Worm (Caenorhabditis elegans): ENCODE data around the gene ZC53.2.
A peak's percentile ranks its signal among the peaks of the same experiment; 100 is the strongest.

The ZC53.2 gene

DNA sequence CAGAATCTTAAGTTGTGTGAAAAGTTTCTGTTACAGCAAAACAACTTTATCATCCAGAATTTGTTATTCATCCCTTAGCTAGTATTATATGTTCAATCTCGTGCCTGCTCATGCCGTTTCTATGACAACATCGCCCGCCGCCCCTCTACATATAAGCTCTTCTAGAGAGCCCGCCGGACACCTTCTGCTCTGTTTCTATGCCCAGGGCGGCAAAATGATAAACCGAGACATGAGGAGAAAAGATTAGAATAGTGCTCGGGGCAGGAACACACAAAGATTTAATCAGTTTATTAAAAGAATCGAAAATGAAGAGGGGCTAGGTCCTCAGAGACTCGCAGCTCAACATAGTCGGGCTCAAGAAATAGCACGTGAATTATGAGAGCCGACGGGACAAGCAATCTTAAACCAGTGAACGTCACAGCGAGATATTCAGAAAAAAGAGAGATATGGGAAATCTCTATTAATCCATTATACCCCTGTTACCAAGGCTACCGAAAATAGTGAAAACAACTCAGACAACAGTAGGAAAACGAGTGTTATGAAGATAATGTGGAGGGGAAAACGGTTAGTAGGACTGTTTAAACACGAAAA lies 35.5 kb downstream of the ZC53.2 start (continued):
- peak; percentile 15 for TF ChIP-seq hlh-30 (tag; optimal IDR thresholded peaks at IDR 0.05; ENCODE audit: insufficient read depth)
- TF ChIP-seq zip-2 (tag; optimal IDR thresholded peaks at IDR 0.05), result peak; percentile 65
- no peak for TF ChIP-seq D1046.2 (GFP tag; IDR thresholded peaks at IDR 0.05)
- peak; percentile 94 for TF ChIP-seq duxl-1 (tag; optimal IDR thresholded peaks at IDR 0.05; ENCODE audit: poor library complexity)
- TF ChIP-seq lin-1 (GFP tag; IDR thresholded peaks at IDR 0.05), result no peak
- no peak for TF ChIP-seq fos-1 (tag; optimal IDR thresholded peaks at IDR 0.05)
- no peak for TF ChIP-seq ctbp-1 (GFP tag; IDR thresholded peaks at IDR 0.05)
- TF ChIP-seq mxl-3 (GFP tag; optimal IDR thresholded peaks at IDR 0.05), result peak; percentile 45
- TF ChIP-seq tag-97 (GFP tag; IDR thresholded peaks at IDR 0.05), result no peak
- no peak for TF ChIP-seq F26F4.8 (GFP tag; conservative IDR thresholded peaks at IDR 0.05)
- peak; percentile 67 for TF ChIP-seq dmd-6 (GFP tag; IDR thresholded peaks at IDR 0.05)
- TF ChIP-seq dpl-1 (GFP tag; optimal IDR thresholded peaks at IDR 0.05), result no peak
- peak; percentile 26 for TF ChIP-seq nhr-48 (tag; optimal IDR thresholded peaks at IDR 0.05)
- TF ChIP-seq pqm-1 (tag; optimal IDR thresholded peaks at IDR 0.05), result no peak
- no peak for TF ChIP-seq nhr-25 (tag; optimal IDR thresholded peaks at IDR 0.05; ENCODE audit: borderline replicate concordance, insufficient read depth)
- TF ChIP-seq T20F7.1 (GFP tag; optimal IDR thresholded peaks at IDR 0.05), result peak; percentile 58
- TF ChIP-seq nhr-42 (GFP tag; IDR thresholded peaks at IDR 0.05), result no peak; the same call in 1 of the 2 replicates
- TF ChIP-seq madf-5 (GFP tag; IDR thresholded peaks at IDR 0.05), result no peak
- no peak for TF ChIP-seq nhr-10 (tag; optimal IDR thresholded peaks at IDR 0.05)
- TF ChIP-seq unc-62 (GFP tag; optimal IDR thresholded peaks at IDR 0.05 in 1 of 2), result peak in 1 of 2 experiments; percentile 12
- TF ChIP-seq unc-62 (tag; optimal IDR thresholded peaks at IDR 0.05), result no peak
- peak; percentile 84 for TF ChIP-seq rbr-2 (tag; optimal IDR thresholded peaks at IDR 0.05)
- TF ChIP-seq snpc-1.2 (GFP tag; IDR thresholded peaks at IDR 0.05), result peak; percentile 40; the same call in 1 of the 2 replicates
- TF ChIP-seq ceh-44 (GFP tag; IDR thresholded peaks at IDR 0.05), result no peak
- peak; percentile 81 for TF ChIP-seq mep-1 (tag; optimal IDR thresholded peaks at IDR 0.05)

- TF ChIP-seq hmg-1.1 (GFP tag; IDR thresholded peaks at IDR 0.05) (peak; percentile 91), hlh-30 (tag; optimal IDR thresholded peaks at IDR 0.05; ENCODE audit: insufficient read depth) (peak; percentile 54), zip-11 (GFP tag; IDR thresholded peaks at IDR 0.05) (no peak), ztf-7 (tag; optimal IDR thresholded peaks at IDR 0.05) (peak; percentile 42), spr-1 (tag; optimal IDR thresholded peaks at IDR 0.05) (peak; percentile 64), nhr-42 (GFP tag; IDR thresholded peaks at IDR 0.05) (no peak), nhr-77 (tag; optimal IDR thresholded peaks at IDR 0.05) (peak; percentile 25), ceh-44 (GFP tag; IDR thresholded peaks at IDR 0.05) (0 out of 2 replicates have a peak, but pooled peaks have one; percentile 31), F37D6.2 (tag; optimal IDR thresholded peaks at IDR 0.05) (peak; percentile 44), zfp-3 (GFP tag; conservative IDR thresholded peaks at IDR 0.05) (peak; percentile 65; the same call in 1 of the 2 replicates), rbr-2 (tag; optimal IDR thresholded peaks at IDR 0.05) (peak; percentile 58), nhr-11 (tag; optimal IDR thresholded peaks at IDR 0.05) (no peak), ZK337.2 (GFP tag; IDR thresholded peaks at IDR 0.05) (0 out of 2 replicates have a peak, but pooled peaks have one; percentile 36), madf-5 (GFP tag; IDR thresholded peaks at IDR 0.05) (0 out of 4 replicates have a peak, but pooled peaks have one; percentile 35 to 59), lin-38 (GFP tag; IDR thresholded peaks at IDR 0.05) (no peak), nhr-28 (tag; optimal IDR thresholded peaks at IDR 0.05) (peak; percentile 20), dmd-6 (GFP tag; IDR thresholded peaks at IDR 0.05) (peak; percentile 66; the same call in 1 of the 2 replicates), nhr-6 (tag; optimal IDR thresholded peaks at IDR 0.05) (no peak), mes-2 (tag; optimal IDR thresholded peaks at IDR 0.05; ENCODE audit: poor library complexity, severe bottlenecking) (peak; percentile 86), F26F4.8 (GFP tag; conservative IDR thresholded peaks at IDR 0.05) (no peak), mxl-2 (GFP tag; conservative IDR thresholded peaks at IDR 0.05) (peak; percentile 44; the same call in 1 of the 2 replicates), daf-16 (GFP tag; optimal IDR thresholded peaks at IDR 0.05) (peak; percentile 44 to 49), daf-16 (tag; optimal IDR thresholded peaks at IDR 0.05) (peak; percentile 68), mep-1 (tag; optimal IDR thresholded peaks at IDR 0.05) (peak; percentile 76), lir-3 (tag; optimal IDR thresholded peaks at IDR 0.05) (peak; percentile 46), zip-2 (tag; optimal IDR thresholded peaks at IDR 0.05) (peak; percentile 12), F49E8.2 (tag; optimal IDR thresholded peaks at IDR 0.05; ENCODE audit: borderline replicate concordance) (peak; percentile 19), F10B5.3 (tag; optimal IDR thresholded peaks at IDR 0.05) (peak; percentile 51), zfp-2 (tag; optimal IDR thresholded peaks at IDR 0.05) (peak; percentile 53), unc-130 (GFP tag; optimal IDR thresholded peaks at IDR 0.05) (peak; percentile 49), ceh-82 (tag; optimal IDR thresholded peaks at IDR 0.05) (no peak), duxl-1 (tag; optimal IDR thresholded peaks at IDR 0.05; ENCODE audit: poor library complexity) (peak; percentile 97), dpl-1 (GFP tag; optimal IDR thresholded peaks at IDR 0.05) (peak; percentile 17), snpc-4 (tag; optimal IDR thresholded peaks at IDR 0.05) (no peak)
Observed at ce11 chrX:1880665-1881064, 43.4 kb downstream of the ZC53.2 start.
